Fruit fly (Drosophila melanogaster) S2 (cell line): ENCODE results near the gene CG32536.
A peak's percentile ranks its signal among the peaks of the same experiment; 100 is the strongest.

Experiments used
- CG8478 ChIP-seq: fragments of >200 bp; optimal IDR thresholded peaks from 2 replicates; lab custom pipeline; 2018
- CTCF ChIP-seq, 2 experiments: fragments of >200 bp; optimal IDR thresholded peaks; 2 replicates each; lab custom pipeline; 2018

Gene CG32536

DNA sequence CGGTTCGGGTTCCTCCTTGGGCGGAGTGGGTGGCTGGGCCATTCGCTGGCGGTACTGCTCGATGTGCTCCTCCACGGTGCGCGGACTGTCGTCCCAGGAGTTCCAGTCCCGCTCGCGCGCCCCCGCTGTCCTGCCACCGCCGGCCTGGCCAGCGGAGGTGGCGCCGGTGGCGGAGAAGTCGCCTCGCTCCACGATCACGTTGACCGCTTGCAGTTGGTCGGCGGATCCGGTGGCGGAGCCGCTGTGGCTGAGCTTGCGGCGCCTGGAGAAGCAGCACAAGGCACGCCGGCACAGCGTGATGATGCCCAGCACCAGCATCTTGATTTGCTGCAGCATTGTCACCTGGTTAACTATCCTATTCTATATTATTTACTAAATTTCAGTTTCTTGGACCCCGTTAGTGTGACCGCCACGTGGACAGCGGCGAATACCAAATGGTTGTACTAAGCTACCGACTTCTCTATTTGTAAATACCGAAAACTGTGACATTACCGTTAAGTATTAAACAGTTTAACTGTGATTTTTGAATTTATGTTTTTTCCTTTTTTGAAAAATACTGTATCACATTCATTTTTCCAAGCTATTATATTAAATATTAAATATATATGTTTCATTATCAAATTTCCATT lies at the start of gene CG32536, which contains the start of gene CG32537:
CG32536 (minus strand) TSS at position 410 of the 629 bp plus-strand sequence.
CG32537 (minus strand) TSS at position 51 of the 629 bp plus-strand sequence.
- no peak for TF ChIP-seq CG8478 (lab: Kevin White, UChicago)
- no peak for TF ChIP-seq CTCF (optimal IDR thresholded peaks at IDR 0.05; lab: Kevin White, UChicago)

DNA sequence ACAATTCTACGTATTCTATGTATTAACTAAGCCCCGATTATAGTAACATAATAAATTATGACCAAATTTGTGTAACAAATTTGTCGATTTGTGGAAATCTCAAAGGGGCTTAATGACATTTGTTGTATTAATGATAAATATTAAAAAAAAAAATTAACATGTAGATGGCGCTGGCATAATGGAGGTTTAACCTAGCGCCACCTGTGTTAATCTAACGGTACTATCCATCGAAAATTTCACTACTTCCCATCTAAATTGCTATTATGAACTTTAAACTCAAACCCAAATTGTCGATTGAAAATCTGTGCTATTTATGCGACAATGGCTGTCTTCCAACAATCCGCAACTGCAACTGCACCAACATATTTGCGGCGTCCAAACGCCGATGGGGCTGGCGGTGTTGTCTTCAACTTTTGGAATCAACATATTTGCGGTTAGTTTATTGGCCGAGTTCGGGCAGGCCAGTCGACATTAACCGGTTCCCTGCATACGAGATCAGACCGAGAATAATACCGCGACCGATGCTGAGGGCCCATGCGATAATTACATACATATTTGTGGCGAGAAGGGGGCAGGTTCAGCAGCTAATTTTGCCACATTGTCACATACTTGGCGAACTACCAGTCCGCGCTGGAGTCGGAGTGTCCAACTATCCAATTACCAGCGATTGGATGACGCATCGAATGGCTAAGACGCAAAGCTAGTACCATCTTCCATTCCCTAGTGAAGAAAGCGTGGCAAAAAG lies 49.2 kb upstream of the CG32536 start:
- TF ChIP-seq CG8478 (lab: Kevin White, UChicago) (no peak), CTCF (optimal IDR thresholded peaks at IDR 0.05; lab: Kevin White, UChicago) (peak; percentile 81 to 87)

DNA sequence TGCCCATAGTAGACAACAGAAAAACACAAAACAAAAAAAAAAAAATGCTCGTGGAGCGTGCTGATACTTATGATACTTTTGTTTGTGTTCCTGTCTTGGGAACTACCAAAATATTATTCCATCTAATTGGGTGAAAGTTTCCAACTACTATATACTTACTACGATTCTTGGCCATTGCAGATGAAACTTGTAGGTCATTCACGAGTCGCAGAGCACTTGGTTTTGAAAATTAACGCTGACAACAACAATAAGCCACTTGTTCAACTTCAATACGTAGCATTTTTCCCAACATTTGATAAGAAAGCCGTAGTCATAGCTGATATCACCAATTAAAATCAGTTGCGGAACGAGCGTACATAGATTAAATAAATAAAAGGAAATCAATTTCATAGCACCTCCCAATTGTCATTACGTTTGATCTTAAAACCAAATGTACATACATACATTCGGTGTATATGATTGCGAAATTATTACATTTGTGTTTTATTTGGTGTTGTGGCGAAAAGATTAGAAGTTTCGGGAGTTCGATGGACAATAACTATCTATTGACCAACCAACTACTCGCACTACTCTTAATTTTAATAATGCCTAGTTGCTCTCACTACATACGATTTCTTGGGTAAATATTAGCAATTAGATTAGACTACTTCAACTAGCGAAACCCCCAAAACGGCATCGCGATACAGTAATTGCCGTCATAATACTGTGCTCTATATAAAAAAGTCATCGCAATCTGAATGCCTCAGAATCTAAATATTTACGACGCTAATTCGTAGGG lies 48.1 kb upstream of the CG32536 start:
- TF ChIP-seq CTCF (optimal IDR thresholded peaks at IDR 0.05; lab: Kevin White, UChicago) (no peak), CG8478 (lab: Kevin White, UChicago) (no peak)

DNA sequence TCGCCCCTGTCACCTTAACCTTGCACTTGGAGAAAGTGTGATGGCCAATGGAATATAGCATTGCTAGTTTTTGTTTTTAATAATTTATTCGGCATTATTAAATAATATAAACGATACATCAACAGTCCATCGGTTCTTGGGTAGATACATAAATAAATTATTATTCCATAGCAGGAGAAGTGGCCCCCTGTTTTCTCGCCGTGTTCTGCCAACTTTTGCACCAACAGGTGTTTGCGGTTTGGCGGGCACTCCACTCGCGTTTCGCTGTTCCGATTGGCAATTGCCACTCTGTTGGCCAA lies 47.1 kb upstream of the CG32536 start:
- TF ChIP-seq CG8478 (lab: Kevin White, UChicago) (no peak), CTCF (optimal IDR thresholded peaks at IDR 0.05; lab: Kevin White, UChicago) (no peak)

DNA sequence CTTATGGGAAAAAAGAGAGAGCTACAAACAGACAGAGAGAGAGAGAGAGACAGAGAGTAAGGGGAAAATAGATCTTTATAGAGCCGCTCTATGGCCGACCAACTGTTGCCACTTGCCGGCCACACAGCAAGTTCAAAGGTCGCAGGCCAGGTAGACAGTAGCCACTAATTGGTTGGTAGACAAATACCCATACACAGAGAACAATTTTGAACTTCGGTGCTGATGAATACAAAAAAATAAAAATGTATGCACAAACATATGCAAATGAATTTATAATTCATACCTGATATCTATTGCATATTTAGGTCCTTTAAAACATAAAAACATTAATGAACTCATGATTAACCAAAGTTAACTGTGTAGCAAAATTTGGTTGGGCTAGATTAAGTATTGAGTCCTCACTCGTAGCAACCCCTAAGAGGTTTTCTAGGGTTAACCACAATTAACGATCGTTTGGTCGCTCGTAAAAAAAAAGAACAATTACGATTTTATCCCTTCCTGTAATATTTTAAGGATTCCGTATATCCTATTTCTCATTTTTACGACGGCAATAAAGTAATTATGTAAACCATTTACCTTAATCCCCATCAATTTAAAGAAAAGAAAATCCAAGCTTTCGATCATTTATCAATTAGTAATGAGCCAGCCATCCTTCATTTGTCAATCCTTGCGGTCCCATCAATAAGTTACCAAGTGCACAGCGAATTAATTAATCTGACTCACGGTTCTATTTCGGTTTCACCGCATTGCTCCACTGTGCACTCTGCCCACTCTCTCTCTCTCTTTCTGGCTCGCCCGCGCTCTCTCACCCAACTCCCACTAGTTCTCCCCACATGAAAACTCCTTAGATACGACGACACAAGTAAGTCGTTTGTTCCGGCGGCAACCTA lies 46.5 kb upstream of the CG32536 start:
- no peak for TF ChIP-seq CTCF (optimal IDR thresholded peaks at IDR 0.05; lab: Kevin White, UChicago)
- no peak for TF ChIP-seq CG8478 (lab: Kevin White, UChicago)

DNA sequence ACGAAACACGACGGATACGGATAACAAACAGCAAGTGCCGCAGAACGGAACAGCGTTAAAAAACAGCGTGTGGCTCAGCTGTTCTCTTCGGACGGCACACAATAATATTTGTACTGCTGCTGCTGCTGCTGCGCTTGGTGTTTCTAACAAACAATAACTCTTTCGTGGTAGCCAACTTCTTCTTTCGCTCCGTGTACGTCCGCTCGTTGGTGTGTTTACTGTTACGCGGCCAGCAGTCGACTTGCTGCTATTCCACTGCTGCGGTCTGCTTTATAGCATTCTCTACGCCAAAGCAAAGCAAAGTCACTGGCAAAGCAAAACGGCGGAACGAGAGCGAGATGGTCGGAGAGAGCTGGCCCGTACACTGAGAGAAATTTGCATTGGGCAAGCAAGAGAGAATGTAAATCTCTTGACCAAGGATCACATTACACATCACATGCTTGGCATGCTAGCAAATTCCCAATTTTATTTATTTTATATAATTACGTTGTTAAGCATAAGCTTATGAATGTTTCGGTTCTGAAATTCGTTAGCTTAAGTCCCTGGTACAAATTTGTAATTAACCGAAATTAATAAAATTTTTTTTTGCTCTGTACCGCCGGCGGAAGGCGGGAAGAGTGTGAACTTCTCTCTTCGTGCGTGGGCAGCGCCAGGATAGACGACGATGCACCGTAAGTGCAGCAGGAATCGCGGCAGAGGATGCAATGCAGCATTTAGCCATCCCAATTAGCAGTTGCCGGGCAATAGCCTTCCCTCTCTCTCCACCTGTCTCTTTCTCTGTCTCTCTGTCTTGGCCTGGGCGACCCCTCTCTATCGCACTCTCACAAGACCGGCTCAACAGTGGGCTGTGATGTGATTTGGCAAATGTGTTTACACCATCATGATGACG lies 45.4 kb upstream of the CG32536 start, which contains the start of gene out:
out (minus strand) TSS at position 287 of the 889 bp plus-strand sequence.
- TF ChIP-seq CG8478 (lab: Kevin White, UChicago) (no peak), CTCF (optimal IDR thresholded peaks at IDR 0.05; lab: Kevin White, UChicago) (no peak)

DNA sequence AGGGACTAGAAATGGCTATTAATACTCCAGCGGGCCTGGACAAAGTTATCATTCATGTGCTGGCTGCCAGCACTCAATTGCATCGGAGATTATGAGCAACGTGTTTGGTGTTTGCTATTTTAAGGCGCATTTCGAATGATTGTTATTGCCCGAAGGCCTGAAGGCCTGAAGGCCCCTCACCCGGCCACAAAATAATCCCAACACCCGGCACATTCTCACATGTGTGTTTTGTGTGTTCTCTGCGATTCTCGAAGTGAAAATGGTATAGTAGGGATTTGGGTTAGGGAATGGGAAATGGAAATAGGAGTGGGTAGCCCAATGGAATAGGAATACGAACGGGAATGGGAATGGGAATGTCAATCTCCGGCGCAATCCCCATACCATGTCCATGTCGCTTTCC lies 42.2 kb upstream of the CG32536 start:
- no peak for TF ChIP-seq CTCF (optimal IDR thresholded peaks at IDR 0.05; lab: Kevin White, UChicago)
- TF ChIP-seq CG8478 (lab: Kevin White, UChicago): no peak

DNA sequence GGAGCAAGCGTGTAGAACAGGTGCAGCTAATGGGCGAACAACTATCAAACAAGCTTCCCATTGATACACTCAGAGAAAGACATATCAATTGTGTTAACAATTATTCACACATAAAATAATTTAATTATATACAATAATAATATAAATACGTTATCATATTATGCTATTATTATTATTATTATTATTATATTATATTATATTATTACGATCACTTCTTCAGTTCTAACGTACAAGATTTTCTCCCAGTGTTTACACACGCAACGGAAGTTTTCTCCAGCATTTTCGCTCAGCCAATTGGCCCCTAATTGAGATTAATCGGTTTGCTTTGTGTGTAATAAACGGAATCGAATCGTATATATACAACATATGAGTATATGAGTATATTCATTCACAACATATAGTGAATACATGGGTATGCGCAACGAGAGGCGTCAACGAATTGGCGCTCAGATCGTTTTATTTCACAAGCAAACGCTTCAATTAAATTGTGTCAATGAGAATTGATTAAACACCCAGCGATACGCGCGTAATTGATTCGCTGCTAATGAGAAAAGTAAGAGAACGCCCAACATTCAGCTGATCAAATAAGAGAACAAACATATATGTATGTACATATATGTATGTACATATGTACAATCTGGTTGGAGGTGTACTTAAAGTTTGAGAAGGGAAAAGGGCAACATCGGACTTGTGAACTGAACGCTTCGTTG lies 40.5 kb upstream of the CG32536 start:
- no peak for TF ChIP-seq CTCF (optimal IDR thresholded peaks at IDR 0.05; lab: Kevin White, UChicago)
- no peak for TF ChIP-seq CG8478 (lab: Kevin White, UChicago)

DNA sequence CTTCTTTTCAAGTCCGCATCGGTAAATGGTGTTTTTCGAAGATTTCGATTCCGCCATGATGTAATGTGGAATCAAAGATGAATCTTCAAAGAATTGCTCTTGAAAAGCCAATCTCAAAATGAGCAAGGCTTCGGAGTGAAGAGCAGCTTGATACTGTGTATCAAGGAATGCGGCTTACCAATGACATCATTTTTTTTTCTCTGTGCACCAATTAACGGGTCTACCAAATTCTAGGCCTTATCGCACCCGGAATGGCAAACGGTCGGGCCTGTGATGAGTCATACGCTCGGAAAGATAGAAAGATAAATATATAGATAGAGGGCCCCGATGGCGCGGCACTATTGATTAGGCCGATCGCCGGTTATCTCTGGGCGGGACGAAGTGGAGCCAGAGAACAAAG lies 39.9 kb upstream of the CG32536 start:
- TF ChIP-seq CG8478 (lab: Kevin White, UChicago): no peak
- no peak for TF ChIP-seq CTCF (optimal IDR thresholded peaks at IDR 0.05; lab: Kevin White, UChicago)

DNA sequence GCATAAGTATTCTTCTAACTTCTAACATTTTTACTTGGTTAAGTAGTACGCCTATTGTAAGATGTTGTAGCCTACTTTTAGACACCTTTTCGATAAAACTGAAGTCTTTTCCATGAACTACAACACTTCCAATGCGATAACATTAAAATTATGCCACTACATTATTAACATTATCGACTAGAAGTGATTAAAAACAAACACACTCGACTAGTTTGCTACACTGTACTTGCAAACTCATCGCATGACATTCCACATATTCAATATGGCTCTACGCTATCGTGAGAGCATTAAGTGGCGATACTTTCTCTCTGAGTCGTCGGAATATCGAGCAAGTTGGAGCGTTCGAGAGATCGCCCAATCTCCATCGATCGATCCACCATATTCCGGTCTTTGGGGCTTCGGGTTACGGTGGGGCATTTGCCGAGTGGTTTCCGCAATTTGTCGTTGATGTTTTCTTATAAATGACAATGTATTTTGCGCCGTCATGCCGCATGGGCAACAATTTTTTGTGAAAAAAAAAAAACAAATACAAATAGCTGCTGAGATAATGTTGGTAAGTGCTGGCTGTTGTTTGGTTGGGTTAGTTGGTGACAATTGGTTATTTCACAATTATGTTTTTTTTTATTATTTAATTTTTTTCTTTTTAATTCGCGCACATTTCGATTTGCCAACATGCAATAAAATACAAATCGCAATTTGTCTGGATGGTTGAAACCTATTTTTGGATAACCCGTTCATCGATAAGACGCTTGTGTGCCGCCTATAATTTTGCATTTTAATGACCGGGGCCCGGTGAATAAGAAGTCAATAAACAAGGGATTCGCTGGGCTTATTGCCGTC lies 38.9 kb upstream of the CG32536 start:
- no peak for TF ChIP-seq CG8478 (lab: Kevin White, UChicago)

DNA sequence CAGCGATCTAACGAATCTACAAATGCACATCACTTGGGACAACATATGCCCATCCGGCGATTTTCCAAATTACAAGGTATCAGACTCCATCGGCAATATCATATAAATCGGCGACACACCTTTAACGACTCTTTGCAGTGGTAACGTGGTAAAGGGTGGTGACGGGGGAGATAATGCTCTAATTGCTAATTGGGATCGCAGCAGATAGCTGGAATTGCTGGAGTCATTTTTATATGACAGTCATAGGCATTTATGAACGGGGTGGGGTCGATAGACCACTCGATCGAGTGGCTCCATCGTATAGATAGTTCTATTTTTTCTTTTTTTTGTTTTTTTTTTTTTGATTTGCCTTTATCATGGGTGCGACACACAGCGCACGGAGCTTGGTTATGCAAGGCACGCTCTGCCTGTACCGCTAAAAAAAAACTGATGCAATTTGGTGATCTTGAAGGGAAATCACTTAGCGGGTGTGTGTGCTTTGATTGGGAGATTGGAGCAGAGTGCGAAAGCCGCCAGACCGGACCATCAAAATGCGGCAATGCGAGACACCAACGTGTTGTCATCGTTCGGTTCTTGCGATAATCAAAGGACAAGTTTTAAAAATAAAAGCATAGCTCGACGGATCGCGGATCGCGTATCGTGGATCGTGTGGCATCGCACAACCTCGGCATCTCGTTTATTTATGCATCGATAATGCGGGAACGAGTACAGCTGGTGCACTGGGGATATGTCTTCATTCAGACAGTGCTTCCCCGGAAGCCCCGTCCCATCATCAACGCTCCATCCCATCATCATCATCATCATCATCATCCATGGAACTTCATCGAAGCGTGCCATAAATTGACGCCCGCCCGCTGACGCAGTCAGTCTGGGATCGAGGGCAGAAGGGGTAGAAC lies 37.8 kb upstream of the CG32536 start:
- TF ChIP-seq CG8478 (lab: Kevin White, UChicago) (no peak), CTCF (optimal IDR thresholded peaks at IDR 0.05; lab: Kevin White, UChicago) (no peak)
